Worm (Caenorhabditis elegans) whole organism, midembryonic: ENCODE data around the gene C50E3.11.

Experiments
- T22C8.4 ChIP-seq: fragments of 200-800 bp; sonication (Bioruptor generic); IDR thresholded peaks from 2 replicates; pipeline ENCODE4 v1.3.6; 2022; ENCODE audit warnings: missing genetic modification characterization, missing compliant biosample characterization
- cog-1 ChIP-seq: sonication (generic microtip); optimal IDR thresholded peaks from 2 replicates; lab custom pipeline; 2016; ENCODE audit warnings: missing genetic modification characterization, missing compliant biosample characterization
- flt-1 ChIP-seq: fragments of 200-800 bp; sonication (Bioruptor generic); IDR thresholded peaks from 2 replicates; pipeline ENCODE4 v1.3.6; 2022; ENCODE audit warnings: missing genetic modification characterization, missing compliant biosample characterization
- klf-2 ChIP-seq: fragments of 200-800 bp; sonication (Bioruptor generic); conservative IDR thresholded peaks from 2 replicates; pipeline ENCODE4 v1.3.6; 2022; ENCODE audit warnings: missing genetic modification reagents, missing genetic modification characterization, missing compliant biosample characterization
- med-1 ChIP-seq: sonication (generic microtip); optimal IDR thresholded peaks from 2 replicates; lab custom pipeline; 2017; ENCODE audit warnings: missing genetic modification characterization, mild to moderate bottlenecking, missing compliant biosample characterization, antibody characterized with exemption, missing genetic modification reagents; ENCODE audit not compliant: insufficient read depth
- ref-1 ChIP-seq: fragments of 200-800 bp; sonication (Bioruptor generic); conservative IDR thresholded peaks from 2 replicates; pipeline ENCODE4 v1.3.6; 2022; ENCODE audit warnings: missing genetic modification reagents, missing genetic modification characterization, missing compliant biosample characterization
- tab-1 ChIP-seq: fragments of 200-800 bp; sonication (Bioruptor generic); IDR thresholded peaks from 2 replicates; pipeline ENCODE4 v1.3.6; 2022; ENCODE audit warnings: missing genetic modification characterization, missing compliant biosample characterization
- ztf-23 ChIP-seq: fragments of 200-800 bp; sonication (Bioruptor generic); IDR thresholded peaks from 2 replicates; pipeline ENCODE4 v1.3.6; 2022; ENCODE audit warnings: missing genetic modification reagents, missing genetic modification characterization, missing compliant biosample characterization
- ztf-29 ChIP-seq: fragments of 200-800 bp; sonication (Bioruptor generic); IDR thresholded peaks from 2 replicates; pipeline ENCODE4 v1.3.6; 2022; ENCODE audit warnings: missing genetic modification reagents, missing genetic modification characterization, missing compliant biosample characterization

C50E3.11 gene

DNA sequence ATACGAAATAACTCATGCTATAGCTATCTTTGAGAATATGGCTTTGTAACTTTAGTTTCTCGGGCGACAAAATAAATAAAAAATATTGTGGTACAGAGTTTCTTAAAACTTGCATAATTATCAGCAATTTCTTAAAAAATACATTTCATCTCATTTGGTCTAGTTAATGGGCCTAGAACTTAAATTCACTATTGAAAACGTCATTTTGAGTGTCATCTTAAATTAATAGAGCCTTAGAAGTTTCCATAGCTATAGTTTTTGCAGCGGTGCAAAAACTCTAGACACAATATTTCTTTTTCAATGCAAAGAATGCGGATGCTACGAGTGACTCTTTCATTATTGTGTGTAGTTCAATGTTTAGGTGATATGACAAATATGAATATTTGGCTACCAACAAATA, 8.8 kb upstream of the C50E3.11 start, which contains the start of gene clec-215:
clec-215 (plus strand) TSS at position 301 of the 400 bp plus-strand sequence.
- no peak for TF ChIP-seq ref-1 (GFP tag; lab: Robert Waterston, UW)
- TF ChIP-seq tab-1 (GFP tag; lab: Robert Waterston, UW): no peak
- TF ChIP-seq ztf-23 (GFP tag; lab: Robert Waterston, UW): no peak
- no peak for TF ChIP-seq flt-1 (GFP tag; lab: Robert Waterston, UW)
- TF ChIP-seq T22C8.4 (GFP tag; lab: Robert Waterston, UW): no peak
- no peak for TF ChIP-seq klf-2
- TF ChIP-seq ztf-29 (GFP tag; lab: Robert Waterston, UW): no peak
- TF ChIP-seq med-1 (GFP tag; lab: Kevin White, UChicago): no peak
- TF ChIP-seq cog-1 (tag; lab: Kevin White, UChicago): no peak

DNA sequence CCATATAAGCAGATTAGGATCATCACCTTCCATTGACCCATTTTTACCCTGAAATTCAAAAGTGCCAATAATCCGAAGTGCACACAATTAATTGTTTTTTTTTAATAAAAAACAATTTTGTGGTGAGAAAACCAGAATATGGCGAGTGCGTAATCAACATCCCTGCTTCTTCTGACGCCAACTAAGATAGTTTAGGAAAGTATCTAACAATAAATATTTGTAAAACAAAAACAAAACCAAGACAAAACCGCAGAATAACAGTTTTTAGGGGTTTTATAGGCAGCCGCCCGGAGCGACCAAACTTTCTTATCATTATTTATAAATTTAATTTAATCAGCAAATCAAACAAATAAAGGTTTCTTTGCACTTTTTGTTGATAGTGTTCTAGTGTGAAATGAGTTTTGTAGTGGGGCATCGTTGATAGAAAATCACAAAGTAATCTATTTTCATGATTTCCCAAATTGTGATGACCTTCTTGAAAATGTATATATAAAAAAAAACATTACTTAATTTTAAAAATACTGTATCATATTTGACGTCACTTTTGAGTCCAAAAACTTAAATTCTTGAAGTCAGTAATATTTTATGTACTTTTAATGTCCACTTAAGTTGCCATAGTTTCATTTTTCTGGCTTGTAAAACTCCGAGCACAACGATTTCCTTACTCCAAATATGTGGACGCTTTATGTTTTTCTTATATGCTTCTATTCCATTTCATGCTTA, 6.6 kb upstream of the C50E3.11 start, which contains the start of the genes folt-3 and clec-214:
folt-3 (minus strand) TSS at position 51 of the 723 bp plus-strand sequence.
clec-214 (plus strand) TSS at position 673 of the 723 bp plus-strand sequence.
- TF ChIP-seq ztf-23 (GFP tag; lab: Robert Waterston, UW): no peak
- TF ChIP-seq tab-1 (GFP tag; lab: Robert Waterston, UW): no peak
- TF ChIP-seq med-1 (GFP tag; lab: Kevin White, UChicago): no peak
- no peak for TF ChIP-seq ztf-29 (GFP tag; lab: Robert Waterston, UW)
- no peak for TF ChIP-seq T22C8.4 (GFP tag; lab: Robert Waterston, UW)
- TF ChIP-seq ref-1 (GFP tag; lab: Robert Waterston, UW): no peak
- TF ChIP-seq klf-2: no peak

DNA sequence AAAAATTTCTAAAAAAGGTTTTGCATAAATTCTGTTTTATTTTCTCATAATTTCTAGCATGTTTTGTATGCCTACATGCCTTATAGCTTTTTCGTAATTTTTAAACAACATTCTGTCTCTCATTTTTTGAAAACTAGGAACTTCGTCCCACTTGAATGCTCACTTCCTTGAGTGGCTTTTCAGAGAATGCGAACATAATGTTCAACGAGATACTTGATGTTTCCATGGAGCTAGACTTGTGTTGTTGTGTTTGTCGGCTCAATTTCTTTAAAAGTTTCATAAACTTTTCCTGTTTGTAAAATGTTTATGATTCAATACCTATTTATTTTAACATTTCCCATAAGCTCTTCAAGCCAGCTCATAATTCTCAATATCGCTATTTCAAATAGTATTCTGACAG, 1.6 kb upstream of the C50E3.11 start, which contains the start of gene clec-213:
clec-213 (plus strand) TSS at position 301 of the 400 bp plus-strand sequence.
- TF ChIP-seq ref-1 (GFP tag; lab: Robert Waterston, UW) (no peak), ztf-23 (GFP tag; lab: Robert Waterston, UW) (no peak), T22C8.4 (GFP tag; lab: Robert Waterston, UW) (no peak), tab-1 (GFP tag; lab: Robert Waterston, UW) (no peak), flt-1 (GFP tag; lab: Robert Waterston, UW) (no peak), med-1 (GFP tag; lab: Kevin White, UChicago) (no peak), klf-2 (no peak), ztf-29 (GFP tag; lab: Robert Waterston, UW) (no peak), cog-1 (tag; lab: Kevin White, UChicago) (no peak)

DNA sequence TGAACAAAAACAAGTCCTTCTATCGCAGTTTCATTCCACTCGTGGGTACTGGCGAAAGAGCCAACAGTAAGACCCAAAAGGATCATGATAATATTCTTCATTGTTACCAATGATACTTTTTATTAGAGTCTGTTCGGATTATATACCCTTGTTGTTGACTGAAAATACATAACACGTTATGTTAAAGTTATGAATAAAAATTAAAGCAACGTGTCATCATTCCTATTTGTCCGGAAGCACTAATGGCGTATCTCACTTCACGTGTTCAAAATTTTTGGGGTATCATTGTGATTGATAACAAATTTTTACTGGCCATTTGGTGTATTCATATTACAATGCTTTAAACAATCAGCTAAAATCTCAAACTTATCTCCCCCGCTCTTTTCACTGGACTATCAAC, 1.8 kb downstream of the C50E3.11 start, which contains the start of gene scl-26:
scl-26 (minus strand) TSS at position 101 of the 400 bp plus-strand sequence.
- TF ChIP-seq ref-1 (GFP tag; lab: Robert Waterston, UW) (no peak), tab-1 (GFP tag; lab: Robert Waterston, UW) (no peak), cog-1 (tag; lab: Kevin White, UChicago) (no peak), ztf-29 (GFP tag; lab: Robert Waterston, UW) (no peak), klf-2 (no peak), ztf-23 (GFP tag; lab: Robert Waterston, UW) (no peak), flt-1 (GFP tag; lab: Robert Waterston, UW) (no peak), med-1 (GFP tag; lab: Kevin White, UChicago) (no peak), T22C8.4 (GFP tag; lab: Robert Waterston, UW) (no peak)

DNA sequence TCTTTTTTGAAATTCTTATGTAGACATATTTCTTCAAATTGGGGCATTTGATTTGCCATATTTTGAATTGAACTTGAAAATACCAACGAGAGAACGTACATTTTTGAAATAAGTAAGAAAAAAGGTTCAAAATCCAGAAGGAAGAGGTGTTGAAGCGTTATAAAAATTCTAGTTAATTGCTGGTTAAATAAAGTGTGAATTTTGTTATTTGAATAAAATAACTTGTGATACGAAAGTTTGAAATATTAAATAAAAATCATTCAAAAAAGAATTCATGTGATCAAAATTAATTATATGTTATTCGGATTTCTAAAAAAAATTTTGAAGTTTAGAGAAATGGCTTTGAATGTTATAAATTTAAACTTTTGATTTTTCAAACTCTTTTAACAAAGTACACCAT, 3.1 kb downstream of the C50E3.11 start, which contains the start of gene C50E3.9:
C50E3.9 (minus strand) TSS at position 101 of the 400 bp plus-strand sequence.
- no peak for TF ChIP-seq cog-1 (tag; lab: Kevin White, UChicago)
- no peak for TF ChIP-seq tab-1 (GFP tag; lab: Robert Waterston, UW)
- TF ChIP-seq ztf-23 (GFP tag; lab: Robert Waterston, UW): no peak
- no peak for TF ChIP-seq ref-1 (GFP tag; lab: Robert Waterston, UW)
- TF ChIP-seq T22C8.4 (GFP tag; lab: Robert Waterston, UW): no peak
- no peak for TF ChIP-seq flt-1 (GFP tag; lab: Robert Waterston, UW)
- TF ChIP-seq med-1 (GFP tag; lab: Kevin White, UChicago): no peak
- no peak for TF ChIP-seq klf-2
- TF ChIP-seq ztf-29 (GFP tag; lab: Robert Waterston, UW): no peak

DNA sequence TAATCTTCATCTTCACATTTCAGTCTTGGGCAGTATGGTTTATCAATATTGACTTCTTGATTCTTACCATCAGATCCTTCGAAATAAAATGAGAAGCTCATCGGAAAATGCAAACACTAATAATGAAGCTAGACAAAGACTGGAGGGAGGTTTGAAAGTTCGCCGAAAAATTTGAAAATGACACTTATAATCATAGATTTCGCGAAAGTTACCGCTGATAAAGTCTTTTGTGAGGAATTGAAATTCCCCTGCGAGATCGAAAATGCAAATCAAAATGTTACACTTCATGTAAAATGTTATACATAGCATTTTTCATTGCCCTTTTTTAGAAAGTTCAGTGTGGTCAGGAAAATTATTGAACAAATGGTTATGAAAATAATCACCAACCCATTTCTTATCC, 5.0 kb downstream of the C50E3.11 start, which contains the start of gene C50E3.7:
C50E3.7 (minus strand) TSS at position 101 of the 400 bp plus-strand sequence.
- no peak for TF ChIP-seq ztf-29 (GFP tag; lab: Robert Waterston, UW)

DNA sequence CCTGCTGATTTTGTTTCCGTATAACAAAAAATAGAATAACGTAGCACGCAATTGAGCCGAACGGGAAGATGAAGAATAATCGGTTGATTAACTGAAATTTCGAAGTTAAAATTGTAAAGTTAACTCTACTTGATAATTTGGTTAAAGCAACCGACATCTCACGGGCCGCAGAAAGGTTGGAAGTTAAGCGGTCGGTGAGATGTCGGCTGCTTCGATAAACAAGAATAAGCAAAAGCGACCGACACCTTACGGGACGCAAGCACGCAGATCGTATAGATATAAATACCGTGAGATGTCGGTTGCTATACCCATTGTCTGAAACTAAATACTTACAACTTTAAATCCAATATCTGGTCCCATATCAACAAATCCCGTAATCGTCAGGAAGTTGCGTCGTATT, 8.2 kb downstream of the C50E3.11 start:
- no peak for TF ChIP-seq klf-2
- TF ChIP-seq cog-1 (tag; lab: Kevin White, UChicago): no peak
- no peak for TF ChIP-seq flt-1 (GFP tag; lab: Robert Waterston, UW)
- no peak for TF ChIP-seq ztf-23 (GFP tag; lab: Robert Waterston, UW)
- TF ChIP-seq tab-1 (GFP tag; lab: Robert Waterston, UW): no peak
- TF ChIP-seq T22C8.4 (GFP tag; lab: Robert Waterston, UW): no peak
- no peak for TF ChIP-seq ref-1 (GFP tag; lab: Robert Waterston, UW)
- no peak for TF ChIP-seq ztf-29 (GFP tag; lab: Robert Waterston, UW)
- TF ChIP-seq med-1 (GFP tag; lab: Kevin White, UChicago): no peak

DNA sequence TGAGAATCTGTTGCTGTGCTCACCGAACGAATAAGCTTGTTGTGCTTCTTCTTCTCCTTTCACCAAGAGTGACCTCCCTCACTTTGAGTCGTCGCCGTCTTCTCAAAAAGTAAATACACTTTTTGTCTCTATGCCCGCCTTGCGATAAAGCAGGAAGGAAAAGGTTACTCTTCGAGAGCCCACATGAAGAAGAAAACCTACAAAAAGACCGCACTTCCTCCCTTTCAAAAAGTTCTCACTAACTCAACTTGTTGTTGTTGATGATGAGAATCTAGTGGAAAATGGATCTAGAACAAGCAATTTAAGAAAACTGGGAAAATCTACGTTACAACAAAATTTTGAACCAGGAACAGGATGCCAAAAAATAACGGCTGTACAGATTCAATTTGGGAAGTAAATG, 12.8 kb downstream of the C50E3.11 start, which contains the start of gene C50E3.6:
C50E3.6 (minus strand) TSS at position 101 of the 400 bp plus-strand sequence.
- no peak for TF ChIP-seq flt-1 (GFP tag; lab: Robert Waterston, UW)
- TF ChIP-seq med-1 (GFP tag; lab: Kevin White, UChicago): no peak
- TF ChIP-seq ztf-29 (GFP tag; lab: Robert Waterston, UW): no peak
- no peak for TF ChIP-seq klf-2
- no peak for TF ChIP-seq T22C8.4 (GFP tag; lab: Robert Waterston, UW)
- TF ChIP-seq ref-1 (GFP tag; lab: Robert Waterston, UW): no peak
- TF ChIP-seq tab-1 (GFP tag; lab: Robert Waterston, UW): no peak
- TF ChIP-seq cog-1 (tag; lab: Kevin White, UChicago): no peak
- no peak for TF ChIP-seq ztf-23 (GFP tag; lab: Robert Waterston, UW)
